Worm (Caenorhabditis elegans): ENCODE measurements around the gene F14D7.2.
"Not testable (repeated sequence)": the region's sequence is repeated elsewhere in the genome, so short reads cannot be mapped to it uniquely, and the experiment has no call there.

F14D7.2 gene

ce11 chrV:14311115-14311514 lies 17.6 kb upstream of the F14D7.2 start, which contains the start of gene ddn-3:
TSS of gene ddn-3 (minus strand) at chrV:14311215.
- TF ChIP-seq dpl-1 (GFP tag; optimal IDR thresholded peaks at IDR 0.05) (no peak), nhr-28 (tag; optimal IDR thresholded peaks at IDR 0.05) (no peak), lin-15B (tag; optimal IDR thresholded peaks at IDR 0.05) (no peak), sup-37 (GFP tag; optimal IDR thresholded peaks at IDR 0.05) (no peak), C04F5.9 (tag; optimal IDR thresholded peaks at IDR 0.05) (no peak), efl-3 (GFP tag; optimal IDR thresholded peaks at IDR 0.05) (no peak)

- TF ChIP-seq unc-62 (GFP tag; optimal IDR thresholded peaks at IDR 0.05); egl-13 (tag; optimal IDR thresholded peaks at IDR 0.05); C16A3.4 (tag; optimal IDR thresholded peaks at IDR 0.05): not testable (repeated sequence)
Observed at ce11 chrV:14309632-14310031, 16.1 kb upstream of the F14D7.2 start, which contains the start of gene F14D7.14. TSS of gene F14D7.14 (plus strand) at chrV:14309932.

- not testable (repeated sequence) for TF ChIP-seq egl-27 (tag; optimal IDR thresholded peaks at IDR 0.05); C34B4.2 (tag; optimal IDR thresholded peaks at IDR 0.05); ceh-8 (GFP tag; optimal IDR thresholded peaks at IDR 0.05)
Observed at ce11 chrV:14308164-14308563, 14.6 kb upstream of the F14D7.2 start, which contains the start of gene spig-5. TSS of gene spig-5 (plus strand) at chrV:14308464.

DNA sequence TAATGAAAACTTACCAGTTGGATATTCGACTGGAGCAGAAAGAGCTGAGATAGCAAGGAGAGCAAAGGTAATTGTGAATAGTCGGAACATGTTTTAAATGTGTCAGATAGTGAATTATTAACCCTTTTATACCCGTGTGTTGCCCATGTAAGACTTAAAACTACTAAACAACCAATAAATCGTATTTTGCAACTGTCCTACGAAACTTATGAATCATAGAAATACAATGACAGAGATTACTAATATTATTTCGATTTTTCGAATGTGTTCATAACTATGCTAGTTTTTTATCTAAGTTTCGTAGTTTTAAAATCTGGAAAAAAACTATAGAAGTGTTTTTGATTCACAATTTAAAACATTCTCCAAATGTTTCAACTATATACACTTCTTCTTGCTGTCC lies 13.3 kb upstream of the F14D7.2 start, which contains the start of gene spig-4:
spig-4 (minus strand) TSS at position 101 of the 400 bp plus-strand sequence.
- not testable (repeated sequence) for TF ChIP-seq fos-1, tbx-2, sptf-1 (tag; optimal IDR thresholded peaks at IDR 0.05)

DNA sequence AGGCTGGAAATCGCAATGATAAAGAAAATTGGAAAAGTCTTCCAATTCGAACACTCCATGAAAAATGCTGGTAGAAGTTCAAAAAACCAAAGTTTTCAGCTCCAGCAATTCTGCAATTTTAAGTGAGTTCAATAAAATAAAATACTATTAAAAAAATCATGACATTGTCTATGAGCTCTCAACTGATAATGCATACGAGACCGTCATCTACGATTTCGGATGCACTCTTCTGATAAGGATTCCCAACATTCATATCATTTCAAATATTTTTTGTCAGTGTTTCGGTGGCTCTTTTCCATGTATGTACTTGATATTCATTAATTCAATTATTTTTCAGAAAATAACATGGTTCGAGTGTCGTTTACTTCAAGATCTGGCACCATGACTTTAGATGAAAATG lies 7.6 kb upstream of the F14D7.2 start, which contains the start of gene F14D7.6:
F14D7.6 (plus strand) TSS at position 338 of the 400 bp plus-strand sequence.
- TF ChIP-seq elt-2 (tag; optimal IDR thresholded peaks at IDR 0.05) (peak; percentile 4), nhr-11 (tag; optimal IDR thresholded peaks at IDR 0.05) (no peak)

DNA sequence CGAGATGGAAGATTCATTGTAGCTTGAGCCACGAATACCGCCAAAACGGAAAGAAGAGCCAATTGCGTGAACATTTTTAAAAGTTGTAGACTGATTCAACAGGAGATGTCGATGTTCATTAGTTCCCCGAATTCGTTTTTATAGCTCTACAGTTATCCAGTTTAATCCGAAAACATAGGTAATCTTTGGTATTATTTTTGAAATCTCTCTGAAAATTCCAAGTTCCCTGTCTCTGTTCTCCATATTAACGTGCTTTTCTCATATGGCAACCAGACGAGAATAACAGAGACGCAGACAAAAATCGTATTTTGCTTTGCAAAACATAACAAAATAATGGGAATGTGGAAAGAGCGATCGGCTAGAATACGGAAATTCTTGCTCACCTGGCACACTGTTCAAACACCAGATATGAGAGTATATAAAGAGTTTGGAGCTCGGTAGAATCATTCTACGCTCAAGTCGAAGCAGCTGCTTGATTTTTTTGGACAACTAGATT lies 6.1 kb upstream of the F14D7.2 start, which contains the start of the genes spig-3 and F14D7.12:
spig-3 (minus strand) TSS at position 101 of the 496 bp plus-strand sequence.
F14D7.12 (plus strand) TSS at position 446 of the 496 bp plus-strand sequence.
- no peak for TF ChIP-seq pax-3 (tag; optimal IDR thresholded peaks at IDR 0.05)
- no peak for TF ChIP-seq efl-1 (optimal IDR thresholded peaks at IDR 0.05)
- TF ChIP-seq efl-1 (GFP tag; optimal IDR thresholded peaks at IDR 0.05 in 1 of 2): peak in 1 of 2 experiments; percentile 49
- TF ChIP-seq lin-15B (tag; optimal IDR thresholded peaks at IDR 0.05): no peak
- TF ChIP-seq lir-3 (tag; optimal IDR thresholded peaks at IDR 0.05; ENCODE audit: poor library complexity): no peak
- no peak for TF ChIP-seq elt-3 (tag; optimal IDR thresholded peaks at IDR 0.05)

DNA sequence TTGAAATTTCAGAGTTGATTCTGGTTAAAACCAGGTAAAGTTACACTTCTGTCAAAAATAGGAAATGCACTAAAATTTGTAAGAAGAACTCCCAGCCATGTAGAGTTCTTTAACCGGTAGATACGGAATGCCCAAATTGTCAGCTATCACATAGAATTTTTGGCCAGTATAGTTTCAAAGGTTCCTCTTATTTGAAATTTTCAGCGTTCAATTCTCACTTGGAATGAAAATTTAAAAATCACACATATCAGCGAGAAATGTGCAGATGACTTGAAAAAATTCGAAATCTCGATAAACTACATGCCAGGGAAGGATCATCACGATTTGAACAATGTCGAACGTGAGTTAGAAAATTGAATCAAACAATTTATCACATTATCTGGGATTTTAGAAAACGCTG lies 3.0 kb upstream of the F14D7.2 start, which contains the start of gene F14D7.3:
F14D7.3 (plus strand) TSS at position 301 of the 400 bp plus-strand sequence.
- TF ChIP-seq nhr-12 (tag; optimal IDR thresholded peaks at IDR 0.05) (no peak), unc-30 (tag; optimal IDR thresholded peaks at IDR 0.05) (no peak), blmp-1 (tag; optimal IDR thresholded peaks at IDR 0.05) (no peak), zag-1 (tag; optimal IDR thresholded peaks at IDR 0.05) (no peak), fkh-8 (tag; optimal IDR thresholded peaks at IDR 0.05) (no peak), snu-23 (GFP tag; optimal IDR thresholded peaks at IDR 0.05) (no peak), skn-1 (tag; optimal IDR thresholded peaks at IDR 0.05) (no peak), hlh-17 (GFP tag; optimal IDR thresholded peaks at IDR 0.05; ENCODE audit: borderline replicate concordance) (no peak), sox-4 (tag; optimal IDR thresholded peaks at IDR 0.05) (no peak), egl-27 (tag; optimal IDR thresholded peaks at IDR 0.05) (no peak), unc-86 (tag; optimal IDR thresholded peaks at IDR 0.05) (no peak), nhr-84 (tag; optimal IDR thresholded peaks at IDR 0.05) (no peak), pax-3 (tag; optimal IDR thresholded peaks at IDR 0.05) (no peak), ces-1 (GFP tag; optimal IDR thresholded peaks at IDR 0.05) (no peak), efl-1 (optimal IDR thresholded peaks at IDR 0.05) (no peak), efl-1 (GFP tag; optimal IDR thresholded peaks at IDR 0.05 in 1 of 2) (no peak), rnt-1 (tag; optimal IDR thresholded peaks at IDR 0.05) (no peak), mep-1 (tag; optimal IDR thresholded peaks at IDR 0.05) (no peak), lin-35 (GFP tag; optimal IDR thresholded peaks at IDR 0.05) (no peak), lsy-2 (tag; optimal IDR thresholded peaks at IDR 0.05) (no peak)

Measured in whole organism, L1 larva.